Fruit fly (Drosophila melanogaster) whole organism, embryonic: Measurements from ENCODE around the gene CG42693.

ENCODE experiments used
- CG12299 ChIP-seq: fragments of 200-800 bp; sonication (Bioruptor generic); optimal IDR thresholded peaks from 2 replicates; lab custom pipeline; 2018; ENCODE audit warnings: missing biosample characterization, mild to moderate bottlenecking, missing genetic modification characterization
- CG1233 ChIP-seq: fragments of 200-800 bp; sonication (Bioruptor generic); optimal IDR thresholded peaks from 4 replicates; lab custom pipeline; 2018; ENCODE audit warnings: missing biosample characterization, mild to moderate bottlenecking, missing genetic modification characterization
- CG13123 ChIP-seq: fragments of 200-800 bp; sonication (Bioruptor generic); optimal IDR thresholded peaks from 2 replicates; lab custom pipeline; 2016; ENCODE audit warnings: missing biosample characterization, missing genetic modification characterization
- CG13775 ChIP-seq: fragments of 200-800 bp; sonication (Bioruptor generic); optimal IDR thresholded peaks from 3 replicates; lab custom pipeline; 2017; ENCODE audit warnings: missing biosample characterization, mild to moderate bottlenecking, missing genetic modification characterization
- CG15514 ChIP-seq: fragments of 200-800 bp; sonication (Bioruptor generic); optimal IDR thresholded peaks from 3 replicates; lab custom pipeline; 2017; ENCODE audit warnings: missing biosample characterization, missing genetic modification characterization, mild to moderate bottlenecking, moderate library complexity, missing genetic modification reagents
- CG15696 ChIP-seq: fragments of 200-800 bp; sonication (Bioruptor generic); optimal IDR thresholded peaks from 2 replicates; lab custom pipeline; 2019; ENCODE audit warnings: missing biosample characterization, mild to moderate bottlenecking, missing genetic modification characterization, moderate library complexity
- CG16815 ChIP-seq: fragments of 200-800 bp; sonication (Bioruptor generic); optimal IDR thresholded peaks from 3 replicates; lab custom pipeline; 2017; ENCODE audit warnings: missing biosample characterization, mild to moderate bottlenecking, missing genetic modification characterization
- CG17568 ChIP-seq: fragments of 200-800 bp; sonication (Bioruptor generic); optimal IDR thresholded peaks from 2 replicates; lab custom pipeline; 2018; ENCODE audit warnings: missing biosample characterization, mild to moderate bottlenecking, missing genetic modification characterization, moderate library complexity
- CG18262 ChIP-seq: fragments of 200-800 bp; optimal IDR thresholded peaks from 3 replicates; lab custom pipeline; 2019; ENCODE audit warnings: missing biosample characterization, mild to moderate bottlenecking, missing genetic modification characterization, moderate library complexity
- CG2129 ChIP-seq: fragments of 200-800 bp; sonication (Bioruptor generic); IDR thresholded peaks from 2 replicates; pipeline ENCODE4 v1.3.6; 2022; ENCODE audit warnings: missing biosample characterization, missing genetic modification characterization; ENCODE audit not compliant: partially characterized antibody
- CG31224 ChIP-seq: fragments of 200-800 bp; sonication (Bioruptor generic); IDR thresholded peaks from 2 replicates; pipeline ENCODE4 v1.3.6; 2022; ENCODE audit warnings: missing biosample characterization, missing genetic modification characterization
- CG3163 ChIP-seq: fragments of 200-800 bp; sonication (Bioruptor generic); optimal IDR thresholded peaks from 3 replicates; lab custom pipeline; 2016; ENCODE audit warnings: missing biosample characterization, missing genetic modification characterization
- CG34224 ChIP-seq: fragments of 200-800 bp; sonication (Bioruptor generic); IDR thresholded peaks from 3 replicates; pipeline ENCODE4 v1.3.6; 2022; ENCODE audit warnings: missing biosample characterization, missing genetic modification characterization; ENCODE audit not compliant: partially characterized antibody
- CG34422 ChIP-seq: fragments of 200-800 bp; sonication (Bioruptor generic); IDR thresholded peaks from 3 replicates; pipeline ENCODE4 v1.3.6; 2022; ENCODE audit warnings: missing biosample characterization, missing genetic modification characterization
- CG6683 ChIP-seq: fragments of 200-800 bp; sonication (Bioruptor generic); optimal IDR thresholded peaks from 2 replicates; lab custom pipeline; 2017; ENCODE audit warnings: missing biosample characterization, mild to moderate bottlenecking, missing genetic modification characterization, missing genetic modification reagents
- CG7357 ChIP-seq: fragments of 200-800 bp; sonication (Bioruptor generic); IDR thresholded peaks from 3 replicates; pipeline ENCODE4 v1.3.6; 2022; ENCODE audit warnings: missing biosample characterization, missing genetic modification characterization
- CkIIα-i1 ChIP-seq: fragments of 200-800 bp; sonication (Bioruptor generic); IDR thresholded peaks from 2 replicates; pipeline ENCODE4 v1.3.6; 2022; ENCODE audit warnings: missing biosample characterization, missing genetic modification characterization
- Dip3 ChIP-seq: fragments of 200-800 bp; sonication (Bioruptor generic); optimal IDR thresholded peaks from 3 replicates; lab custom pipeline; 2016; ENCODE audit warnings: missing biosample characterization, missing genetic modification characterization
- Dref ChIP-seq: fragments of 200-800 bp; sonication (Bioruptor generic); IDR thresholded peaks from 2 replicates; pipeline ENCODE4 v1.3.6; 2022; ENCODE audit warnings: missing biosample characterization, missing genetic modification characterization
- E2f1 ChIP-seq: fragments of 200-800 bp; sonication (Bioruptor generic); IDR thresholded peaks from 2 replicates; pipeline ENCODE4 v1.3.6; 2022; ENCODE audit warnings: missing biosample characterization, missing genetic modification characterization
- Fer3 ChIP-seq: fragments of 200-800 bp; sonication (Bioruptor generic); optimal IDR thresholded peaks from 2 replicates; lab custom pipeline; 2018; ENCODE audit warnings: missing biosample characterization, mild to moderate bottlenecking, missing genetic modification characterization, moderate library complexity
- Kr ChIP-seq: fragments of 200-800 bp; sonication (Bioruptor generic); optimal IDR thresholded peaks from 2 replicates; lab custom pipeline; 2017; ENCODE audit warnings: missing biosample characterization, mild to moderate bottlenecking, missing genetic modification characterization
- Lpt ChIP-seq: fragments of >200 bp; optimal IDR thresholded peaks from 2 replicates; lab custom pipeline; 2018; ENCODE audit warnings: missing biosample characterization, missing genetic modification characterization
- Max ChIP-seq: fragments of 200-800 bp; sonication (Bioruptor generic); optimal IDR thresholded peaks from 2 replicates; lab custom pipeline; 2016; ENCODE audit warnings: missing biosample characterization, mild to moderate bottlenecking, missing genetic modification characterization
- Oaz ChIP-seq: fragments of 200-800 bp; sonication (Bioruptor generic); IDR thresholded peaks from 2 replicates; pipeline ENCODE4 v1.3.6; 2022; ENCODE audit warnings: missing biosample characterization, missing genetic modification characterization
- Pdp1 ChIP-seq, 2 experiments: fragments of 200-800 bp; sonication (Bioruptor generic); optimal IDR thresholded peaks; 3 replicates each; lab custom pipeline; 2016; ENCODE audit warnings: missing biosample characterization in 2 of 2, missing genetic modification characterization in 2 of 2, mild to moderate bottlenecking in 1 of 2, moderate library complexity in 1 of 2
- Stat92E ChIP-seq, 3 experiments: fragments of >200 bp in 2 of 3; fragments of 200-800 bp in 1 of 3; sonication (Bioruptor generic) in 1 of 3; optimal IDR thresholded peaks; 2 replicates each; lab custom pipeline; 2017 to 2019; ENCODE audit warnings: missing biosample characterization in 3 of 3, missing genetic modification characterization in 3 of 3, mild to moderate bottlenecking in 1 of 3, moderate library complexity in 1 of 3
- Usf ChIP-seq: fragments of 200-800 bp; sonication (Bioruptor generic); optimal IDR thresholded peaks from 2 replicates; lab custom pipeline; 2017; ENCODE audit warnings: missing genotype, missing biosample characterization, missing genetic modification characterization
- Xbp1 ChIP-seq: fragments of 200-800 bp; sonication (Bioruptor generic); optimal IDR thresholded peaks from 3 replicates; lab custom pipeline; 2016; ENCODE audit warnings: missing biosample characterization, mild to moderate bottlenecking, missing genetic modification characterization
- al ChIP-seq: fragments of 200-800 bp; sonication (Bioruptor generic); IDR thresholded peaks from 2 replicates; pipeline ENCODE4 v1.3.6; 2022; ENCODE audit warnings: missing biosample characterization, missing genetic modification characterization
- caup ChIP-seq: fragments of 200-800 bp; sonication (Bioruptor generic); optimal IDR thresholded peaks from 3 replicates; lab custom pipeline; 2017; ENCODE audit warnings: missing biosample characterization, mild to moderate bottlenecking, missing genetic modification characterization, moderate library complexity; ENCODE audit not compliant: severe bottlenecking
- crp ChIP-seq, 2 experiments: fragments of 200-800 bp; sonication (Bioruptor generic); optimal IDR thresholded peaks; 2 replicates in 1 of 2; 3 replicates in 1 of 2; lab custom pipeline; 2017; ENCODE audit warnings: missing biosample characterization in 2 of 2, missing genetic modification characterization in 2 of 2, mild to moderate bottlenecking in 1 of 2, moderate library complexity in 1 of 2
- dan ChIP-seq: fragments of 200-800 bp; sonication (Bioruptor generic); IDR thresholded peaks from 2 replicates; pipeline ENCODE4 v1.3.6; 2022; ENCODE audit warnings: missing biosample characterization, missing genetic modification characterization
- disco-r ChIP-seq: fragments of 200-800 bp; sonication (Bioruptor generic); optimal IDR thresholded peaks from 2 replicates; lab custom pipeline; 2016; ENCODE audit warnings: missing biosample characterization, missing genetic modification characterization
- esg ChIP-seq: fragments of 200-800 bp; sonication (Bioruptor generic); conservative IDR thresholded peaks from 2 replicates; pipeline ENCODE4 v1.3.6; 2022; ENCODE audit warnings: missing biosample characterization, missing genetic modification characterization
- eve ChIP-seq, 2 experiments: fragments of >200 bp; optimal IDR thresholded peaks; 2 replicates each; lab custom pipeline; 2017; ENCODE audit warnings: missing biosample characterization in 2 of 2, missing genetic modification characterization in 2 of 2
- gce ChIP-seq: fragments of 200-800 bp; sonication (Bioruptor generic); IDR thresholded peaks from 3 replicates; pipeline ENCODE4 v1.3.6; 2022; ENCODE audit warnings: missing biosample characterization, missing genetic modification characterization
- mirr ChIP-seq: fragments of 200-800 bp; sonication (Bioruptor generic); optimal IDR thresholded peaks from 3 replicates; lab custom pipeline; 2018; ENCODE audit warnings: missing biosample characterization, mild to moderate bottlenecking, missing genetic modification characterization
- onecut ChIP-seq: fragments of 200-800 bp; sonication (Bioruptor generic); IDR thresholded peaks from 2 replicates; pipeline ENCODE4 v1.3.6; 2022; ENCODE audit warnings: missing biosample characterization, missing genetic modification characterization
- peb ChIP-seq: fragments of 200-800 bp; sonication (Bioruptor generic); IDR thresholded peaks from 2 replicates; pipeline ENCODE4 v1.3.6; 2022; ENCODE audit warnings: missing biosample characterization, missing genetic modification characterization
- run ChIP-seq: fragments of 200-800 bp; sonication (Bioruptor generic); optimal IDR thresholded peaks from 3 replicates; lab custom pipeline; 2018; ENCODE audit warnings: missing biosample characterization, mild to moderate bottlenecking, missing genetic modification characterization
- schlank ChIP-seq: fragments of 200-800 bp; sonication (Bioruptor generic); optimal IDR thresholded peaks from 2 replicates; lab custom pipeline; 2018; ENCODE audit warnings: missing biosample characterization, mild to moderate bottlenecking, missing genetic modification characterization
- sens ChIP-seq: fragments of 200-800 bp; sonication (Bioruptor generic); peaks from one replicate; lab custom pipeline; 2016; ENCODE audit warnings: missing biosample characterization, missing genetic modification characterization
- seq ChIP-seq: fragments of 200-800 bp; sonication (Bioruptor generic); IDR thresholded peaks from 2 replicates; pipeline ENCODE4 v1.3.6; 2022; ENCODE audit warnings: missing biosample characterization, missing genetic modification characterization
- slbo ChIP-seq: fragments of 200-800 bp; sonication (Bioruptor generic); IDR thresholded peaks from 2 replicates; pipeline ENCODE4 v1.3.6; 2022; ENCODE audit warnings: missing biosample characterization, missing genetic modification characterization
- slp2 ChIP-seq: fragments of 200-800 bp; sonication (Bioruptor generic); optimal IDR thresholded peaks from 2 replicates; lab custom pipeline; 2016; ENCODE audit warnings: missing biosample characterization, missing genetic modification characterization
- tup ChIP-seq: fragments of 200-800 bp; sonication (Bioruptor generic); optimal IDR thresholded peaks from 2 replicates; lab custom pipeline; 2016; ENCODE audit warnings: missing biosample characterization, mild to moderate bottlenecking, missing genetic modification characterization, moderate library complexity
- usp ChIP-seq: fragments of >200 bp; optimal IDR thresholded peaks from 2 replicates; lab custom pipeline; 2017; ENCODE audit warnings: missing biosample characterization, missing genetic modification characterization
- vvl ChIP-seq: fragments of 200-800 bp; sonication (Bioruptor generic); IDR thresholded peaks from 2 replicates; pipeline ENCODE4 v1.3.6; 2022; ENCODE audit warnings: missing biosample characterization, missing genetic modification characterization

The CG42693 gene

dm6 chr3R:31725486-31726227 is 17.5 kb upstream of the CG42693 start (continued):
- TF ChIP-seq CG15514: no peak
- TF ChIP-seq disco-r (GFP tag; lab: Kevin White, UChicago): no peak
- peak; percentile 65 for TF ChIP-seq sens (GFP tag; lab: Kevin White, UChicago)
- TF ChIP-seq CG34224 (GFP tag; lab: Robert Waterston, UW): no peak
- TF ChIP-seq crp (GFP tag; optimal IDR thresholded peaks at IDR 0.05; lab: Kevin White, UChicago): no peak
- peak; percentile 2 for TF ChIP-seq Kr (GFP tag; lab: Kevin White, UChicago)
- no peak for TF ChIP-seq eve (GFP tag; optimal IDR thresholded peaks at IDR 0.05; lab: Kevin White, UChicago)
- no peak for TF ChIP-seq CkIIα-i1 (GFP tag; lab: Robert Waterston, UW)
- no peak for TF ChIP-seq E2f1
- TF ChIP-seq CG7357 (GFP tag; lab: Robert Waterston, UW): no peak
- no peak for TF ChIP-seq CG6683
- TF ChIP-seq slp2 (GFP tag; lab: Kevin White, UChicago): no peak
- TF ChIP-seq CG12299: no peak
- no peak for TF ChIP-seq mirr (GFP tag; lab: Kevin White, UChicago)
- TF ChIP-seq Max (GFP tag; lab: Kevin White, UChicago): no peak
- no peak for TF ChIP-seq CG34422
- no peak for TF ChIP-seq esg (GFP tag; lab: Robert Waterston, UW)
- no peak for TF ChIP-seq slbo (GFP tag; lab: Robert Waterston, UW)
- TF ChIP-seq seq (GFP tag; lab: Robert Waterston, UW): no peak
- no peak for TF ChIP-seq al (GFP tag; lab: Robert Waterston, UW)
- no peak for TF ChIP-seq Oaz (GFP tag; lab: Robert Waterston, UW)
- no peak for TF ChIP-seq Pdp1 (GFP tag; optimal IDR thresholded peaks at IDR 0.05; lab: Kevin White, UChicago)
- no peak for TF ChIP-seq CG13123
- TF ChIP-seq CG16815 (GFP tag; lab: Kevin White, UChicago): no peak
- TF ChIP-seq dan (GFP tag; lab: Robert Waterston, UW): no peak
- TF ChIP-seq Lpt (GFP tag; lab: Kevin White, UChicago): no peak
- peak; percentile 16 for TF ChIP-seq CG3163 (GFP tag; lab: Kevin White, UChicago)

DNA sequence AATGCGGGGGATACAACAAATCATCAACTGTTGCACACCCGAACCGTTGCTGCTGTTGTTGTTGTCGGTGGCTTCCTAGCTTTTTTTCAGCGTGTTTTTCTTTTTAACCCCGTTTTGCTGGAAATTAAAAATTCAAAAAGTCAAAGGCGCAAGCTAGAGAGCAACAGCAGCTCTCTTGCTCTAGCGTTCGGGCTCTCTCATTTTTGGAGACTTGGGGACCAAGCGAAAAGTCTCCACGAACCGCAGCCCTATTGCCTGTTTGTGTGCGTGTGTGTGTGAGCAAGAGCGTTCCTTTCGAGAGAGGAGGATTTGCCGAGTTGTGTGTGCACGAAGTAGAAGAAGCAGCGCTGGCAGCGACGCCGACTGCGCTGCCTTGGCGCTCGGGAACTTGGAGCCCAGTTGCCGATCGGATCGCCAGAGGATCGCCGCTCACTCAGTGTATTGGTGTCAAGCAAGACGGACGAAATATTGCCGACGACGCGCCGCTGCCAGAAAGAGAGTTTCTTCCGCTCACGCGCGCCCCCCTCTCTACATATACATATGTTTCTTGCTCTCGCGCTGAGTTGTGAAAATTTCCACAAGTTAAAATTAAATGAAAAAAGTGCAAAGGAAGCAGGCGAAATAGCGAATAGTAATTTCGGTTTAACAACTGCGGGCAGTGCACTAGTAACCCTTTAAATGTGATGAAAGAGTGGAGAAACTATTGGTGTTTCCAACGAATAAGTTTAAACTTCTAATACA is 16.6 kb upstream of the CG42693 start:
- TF ChIP-seq usp (GFP tag; lab: Kevin White, UChicago) (no peak), schlank (tag; lab: Kevin White, UChicago) (no peak), onecut (GFP tag; lab: Robert Waterston, UW) (0 out of 2 replicates have a peak, but pooled peaks have one; percentile 21), vvl (GFP tag; lab: Robert Waterston, UW) (peak; percentile 66; the same call in 1 of the 2 replicates), gce (no peak), CG1233 (GFP tag; lab: Kevin White, UChicago) (no peak), CG15696 (tag; lab: Kevin White, UChicago) (no peak), Dref (GFP tag; lab: Robert Waterston, UW) (no peak), Usf (GFP tag; lab: Kevin White, UChicago) (no peak), Fer3 (tag; lab: Kevin White, UChicago) (no peak), Stat92E (GFP tag; optimal IDR thresholded peaks at IDR 0.05; lab: Kevin White, UChicago) (peak in 1 of 3 experiments; percentile 29), tup (GFP tag; lab: Kevin White, UChicago) (no peak), Dip3 (peak; percentile 21), CG31224 (GFP tag; lab: Robert Waterston, UW) (no peak), CG13775 (GFP tag; lab: Kevin White, UChicago) (no peak), caup (GFP tag; lab: Kevin White, UChicago) (peak; percentile 9), CG18262 (tag; lab: Kevin White, UChicago) (no peak), CG2129 (GFP tag; lab: Robert Waterston, UW) (no peak), CG17568 (GFP tag; lab: Kevin White, UChicago) (no peak), run (tag; lab: Kevin White, UChicago) (no peak), Xbp1 (GFP tag; lab: Kevin White, UChicago) (no peak), peb (GFP tag; lab: Robert Waterston, UW) (no peak)
